Fruit fly (Drosophila melanogaster): ENCODE measurements around the gene FIG4.

The FIG4 gene

DNA sequence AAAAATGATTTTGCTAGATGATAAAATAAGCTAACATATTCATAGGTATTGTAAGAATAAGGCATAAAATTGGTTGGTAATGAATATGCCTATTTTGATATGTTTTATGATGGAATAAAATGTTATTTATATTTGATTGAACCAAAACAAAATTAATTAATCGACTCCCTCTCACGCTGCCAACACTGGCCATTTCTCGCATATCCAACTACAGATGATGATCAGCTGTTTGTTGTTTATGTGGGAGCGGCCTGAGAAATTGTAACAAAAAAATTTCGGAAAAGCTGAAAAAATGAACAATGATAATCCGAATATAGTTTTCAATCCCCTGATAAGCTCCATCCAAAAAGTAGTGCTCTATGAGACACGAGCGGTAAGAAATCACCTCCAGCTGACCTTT is at the start of gene FIG4:
FIG4 (plus strand) TSS at position 229 of the 400 bp plus-strand sequence.
- peak; percentile 36 for TF ChIP-seq Sox102F (GFP tag; optimal IDR thresholded peaks at IDR 0.05)
- TF ChIP-seq CG7368 (GFP tag; optimal IDR thresholded peaks at IDR 0.05): no peak
- TF ChIP-seq CG6808 (GFP tag; optimal IDR thresholded peaks at IDR 0.05): no peak
- peak; percentile 16 for TF ChIP-seq esn (GFP tag; optimal IDR thresholded peaks at IDR 0.05)
- no peak for TF ChIP-seq vri (GFP tag; optimal IDR thresholded peaks at IDR 0.05)

DNA sequence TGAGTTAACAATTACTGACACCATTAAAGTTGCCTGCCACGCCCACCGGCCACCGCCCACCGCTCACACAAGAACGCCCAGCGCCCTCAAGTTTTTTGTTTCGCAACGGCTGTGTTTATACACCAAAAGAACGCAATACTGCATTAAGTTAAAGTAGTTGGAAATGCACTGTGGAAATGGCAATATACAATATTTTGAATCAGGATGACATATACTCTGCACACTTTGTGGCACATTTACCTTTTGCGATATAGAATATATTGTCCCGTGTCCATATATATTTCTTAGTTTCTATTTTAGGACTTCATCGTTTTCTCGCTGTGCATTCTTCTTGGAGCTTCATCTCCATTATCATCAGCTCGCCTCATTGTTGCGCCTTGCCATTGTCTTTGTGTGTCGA is 48.9 kb upstream of the FIG4 start:
- TF ChIP-seq esn (GFP tag; optimal IDR thresholded peaks at IDR 0.05): no peak
- peak; percentile 33 for TF ChIP-seq CG7368 (GFP tag; optimal IDR thresholded peaks at IDR 0.05)
- no peak for TF ChIP-seq CG3032 (tag; optimal IDR thresholded peaks at IDR 0.05)
- peak; percentile 17 for TF ChIP-seq CG6276 (GFP tag; optimal IDR thresholded peaks at IDR 0.05)
- no peak for TF ChIP-seq CG8319 (GFP tag; optimal IDR thresholded peaks at IDR 0.05)
- peak; percentile 53 for TF ChIP-seq Eip75B (GFP tag; optimal IDR thresholded peaks at IDR 0.05)
- TF ChIP-seq CG6163 (GFP tag; IDR thresholded peaks at IDR 0.05): peak; percentile 49; the same call in 1 of the 3 replicates
- peak; percentile 40 for TF ChIP-seq net (GFP tag; optimal IDR thresholded peaks at IDR 0.05)
- peak in 1 of 2 experiments; percentile 5 for TF ChIP-seq salr (GFP tag; optimal IDR thresholded peaks at IDR 0.05)
- TF ChIP-seq CG1621 (tag; optimal IDR thresholded peaks at IDR 0.05): peak; percentile 32
- TF ChIP-seq Smox (GFP tag; optimal IDR thresholded peaks at IDR 0.05): peak; percentile 13
- TF ChIP-seq CG10669 (GFP tag; optimal IDR thresholded peaks at IDR 0.05): peak; percentile 48
- peak; percentile 32 for TF ChIP-seq dsx (GFP tag; optimal IDR thresholded peaks at IDR 0.05; ENCODE audit: poor library complexity, severe bottlenecking)
- TF ChIP-seq lz (GFP tag; optimal IDR thresholded peaks at IDR 0.05): peak; percentile 10
- TF ChIP-seq dac (GFP tag; optimal IDR thresholded peaks at IDR 0.05): no peak
- no peak for TF ChIP-seq CG16779 (tag; optimal IDR thresholded peaks at IDR 0.05)
- peak; percentile 27 for TF ChIP-seq CG6808 (GFP tag; optimal IDR thresholded peaks at IDR 0.05)
- peak; percentile 53 for TF ChIP-seq CG3919 (GFP tag; optimal IDR thresholded peaks at IDR 0.05)
- no peak for TF ChIP-seq CG8632 (GFP tag; optimal IDR thresholded peaks at IDR 0.05)
- no peak for TF ChIP-seq fd85E (GFP tag; optimal IDR thresholded peaks at IDR 0.05)
- no peak for TF ChIP-seq Eip93F (GFP tag; optimal IDR thresholded peaks at IDR 0.05)
- no peak for TF ChIP-seq CG4318 (GFP tag; optimal IDR thresholded peaks at IDR 0.05)
- TF ChIP-seq Lpt (GFP tag; optimal IDR thresholded peaks at IDR 0.05): peak; percentile 23
- TF ChIP-seq Ets21C (GFP tag; optimal IDR thresholded peaks at IDR 0.05): peak; percentile 23
- no peak for TF ChIP-seq CG6854 (GFP tag; optimal IDR thresholded peaks at IDR 0.05)
- TF ChIP-seq CG10631 (GFP tag; optimal IDR thresholded peaks at IDR 0.05): peak; percentile 43
- peak; percentile 50 for TF ChIP-seq CG32006 (GFP tag; optimal IDR thresholded peaks at IDR 0.05)
- TF ChIP-seq CG6792 (GFP tag; optimal IDR thresholded peaks at IDR 0.05): peak; percentile 26
- TF ChIP-seq fkh (GFP tag; optimal IDR thresholded peaks at IDR 0.05): no peak
- TF ChIP-seq OdsH (GFP tag; optimal IDR thresholded peaks at IDR 0.05): peak; percentile 50
- peak; percentile 62 for TF ChIP-seq Ets96B (tag; optimal IDR thresholded peaks at IDR 0.05)
- peak in 1 of 2 experiments; percentile 33 for TF ChIP-seq ss (GFP tag; optimal IDR thresholded peaks at IDR 0.05)
- TF ChIP-seq CG11762 (GFP tag; optimal IDR thresholded peaks at IDR 0.05; ENCODE audit: insufficient read depth): peak; percentile 11
- peak; percentile 47 for TF ChIP-seq Hr4 (GFP tag; optimal IDR thresholded peaks at IDR 0.05)
- TF ChIP-seq CG9139 (GFP tag; optimal IDR thresholded peaks at IDR 0.05): no peak
- TF ChIP-seq CG11902 (GFP tag; optimal IDR thresholded peaks at IDR 0.05): no peak
- TF ChIP-seq Sox15 (GFP tag; optimal IDR thresholded peaks at IDR 0.05): peak; percentile 6
- TF ChIP-seq Sox14 (GFP tag; optimal IDR thresholded peaks at IDR 0.05): peak; percentile 43
- TF ChIP-seq pdm3 (GFP tag; optimal IDR thresholded peaks at IDR 0.05): peak; percentile 48
- no peak for TF ChIP-seq Blimp-1 (GFP tag; optimal IDR thresholded peaks at IDR 0.05)
- TF ChIP-seq cyc (GFP tag; optimal IDR thresholded peaks at IDR 0.05): peak; percentile 32
- no peak for TF ChIP-seq vri (GFP tag; optimal IDR thresholded peaks at IDR 0.05)
- TF ChIP-seq Sox102F (GFP tag; optimal IDR thresholded peaks at IDR 0.05): peak; percentile 25
- TF ChIP-seq spab (GFP tag; optimal IDR thresholded peaks at IDR 0.05): peak; percentile 31
- peak; percentile 21 for TF ChIP-seq fd59A (GFP tag; optimal IDR thresholded peaks at IDR 0.05)
- TF ChIP-seq CG15336 (GFP tag; IDR thresholded peaks at IDR 0.05): peak; percentile 36; the same call in 1 of the 2 replicates
- TF ChIP-seq acj6 (GFP tag; optimal IDR thresholded peaks at IDR 0.05): peak; percentile 23
- no peak for TF ChIP-seq Hr38 (GFP tag; optimal IDR thresholded peaks at IDR 0.05)
